Worm (Caenorhabditis elegans) whole organism, midembryonic: ENCODE results near the gene ins-8.

Source experiments
- cog-1 ChIP-seq: sonication (generic microtip); optimal IDR thresholded peaks from 2 replicates; lab custom pipeline; 2016; ENCODE audit warnings: missing genetic modification characterization, missing compliant biosample characterization
- flt-1 ChIP-seq: fragments of 200-800 bp; sonication (Bioruptor generic); IDR thresholded peaks from 2 replicates; pipeline ENCODE4 v1.3.6; 2022; ENCODE audit warnings: missing genetic modification characterization, missing compliant biosample characterization
- klf-2 ChIP-seq: fragments of 200-800 bp; sonication (Bioruptor generic); conservative IDR thresholded peaks from 2 replicates; pipeline ENCODE4 v1.3.6; 2022; ENCODE audit warnings: missing genetic modification reagents, missing genetic modification characterization, missing compliant biosample characterization
- med-1 ChIP-seq: sonication (generic microtip); optimal IDR thresholded peaks from 2 replicates; lab custom pipeline; 2017; ENCODE audit warnings: missing genetic modification characterization, mild to moderate bottlenecking, missing compliant biosample characterization, antibody characterized with exemption, missing genetic modification reagents; ENCODE audit not compliant: insufficient read depth

- TF ChIP-seq klf-2 (GFP tag; lab: Robert Waterston, UW) (no peak), cog-1 (no peak), flt-1 (no peak), med-1 (GFP tag; lab: Kevin White, UChicago) (no peak)
Observed at ce11 chrIV:9647789-9648361, 32.9 kb downstream of the ins-8 start, which contains the start of gene amph-1.
